Worm (Caenorhabditis elegans): ENCODE results near the gene W09D10.5.

- TF ChIP-seq him-1 (tag; optimal IDR thresholded peaks at IDR 0.05) (no peak), dao-5 (tag; optimal IDR thresholded peaks at IDR 0.05) (no peak), W03F9.2 (tag; optimal IDR thresholded peaks at IDR 0.05) (no peak)
These were observed 6.7 kb upstream of the W09D10.5 start for ce11 chrIII:10718078-10718477.
